Worm (Caenorhabditis elegans) whole organism, late embryonic: Measurements from ENCODE around the gene msp-77.

Experiments used
- C08G9.2 ChIP-seq: sonication (generic microtip); optimal IDR thresholded peaks from 2 replicates; lab custom pipeline; 2016; ENCODE audit warnings: mild to moderate bottlenecking, missing genetic modification characterization, moderate library complexity, missing compliant biosample characterization
- C38D4.7 ChIP-seq: fragments of 200-800 bp; sonication (Bioruptor generic); optimal IDR thresholded peaks from 2 replicates; lab custom pipeline; 2018; ENCODE audit warnings: mild to moderate bottlenecking, missing genetic modification characterization, moderate library complexity, missing compliant biosample characterization
- K02D7.2 ChIP-seq: sonication (generic microtip); optimal IDR thresholded peaks from 2 replicates; lab custom pipeline; 2017; ENCODE audit warnings: mild to moderate bottlenecking, missing genetic modification characterization, missing compliant biosample characterization
- K09A11.1 ChIP-seq: sonication (generic microtip); optimal IDR thresholded peaks from 2 replicates; lab custom pipeline; 2017; ENCODE audit warnings: antibody characterized with exemption, mild to moderate bottlenecking, missing genetic modification characterization, missing compliant biosample characterization; ENCODE audit not compliant: insufficient read depth
- T23F11.4 ChIP-seq: fragments of 200-800 bp; sonication (Bioruptor generic); optimal IDR thresholded peaks from 2 replicates; lab custom pipeline; 2018; ENCODE audit warnings: mild to moderate bottlenecking, missing genetic modification characterization, missing compliant biosample characterization
- Y22D7AL.16 ChIP-seq: sonication (generic microtip); optimal IDR thresholded peaks from 2 replicates; lab custom pipeline; 2016; ENCODE audit warnings: missing genetic modification characterization, missing compliant biosample characterization
- ahr-1 ChIP-seq: sonication (generic microtip); optimal IDR thresholded peaks from 2 replicates; lab custom pipeline; 2016; ENCODE audit warnings: missing genetic modification characterization, missing compliant biosample characterization
- ama-1 ChIP-seq: fragments of 150-350 bp; optimal IDR thresholded peaks from 2 replicates; lab custom pipeline; 2014
- ceh-14 ChIP-seq: sonication (generic microtip); optimal IDR thresholded peaks from 2 replicates; lab custom pipeline; 2016; ENCODE audit warnings: missing genotype, missing genetic modification characterization, missing compliant biosample characterization
- ceh-18 ChIP-seq: sonication (generic microtip); optimal IDR thresholded peaks from 2 replicates; lab custom pipeline; 2016; ENCODE audit warnings: missing genetic modification characterization, missing compliant biosample characterization
- ceh-19 ChIP-seq: fragments of 200-800 bp; sonication (Bioruptor generic); optimal IDR thresholded peaks from 2 replicates; lab custom pipeline; 2018; ENCODE audit warnings: mild to moderate bottlenecking, missing genetic modification characterization, missing compliant biosample characterization
- ceh-2 ChIP-seq: sonication (generic microtip); optimal IDR thresholded peaks from 2 replicates; lab custom pipeline; 2016; ENCODE audit warnings: missing genotype, missing genetic modification characterization, missing compliant biosample characterization
- ceh-22 ChIP-seq: sonication (generic microtip); optimal IDR thresholded peaks from 2 replicates; lab custom pipeline; 2017; ENCODE audit warnings: missing biosample characterization, missing genetic modification characterization
- ceh-24 ChIP-seq: sonication (generic microtip); optimal IDR thresholded peaks from 2 replicates; lab custom pipeline; 2016; ENCODE audit warnings: mild to moderate bottlenecking, missing genetic modification characterization, missing compliant biosample characterization
- ceh-30 ChIP-seq: fragments of 150-350 bp; optimal IDR thresholded peaks from 2 replicates; lab custom pipeline; 2014; ENCODE audit warnings: missing biosample characterization, missing genetic modification characterization
- ceh-31 ChIP-seq: sonication (generic microtip); optimal IDR thresholded peaks from 2 replicates; lab custom pipeline; 2016; ENCODE audit warnings: missing genetic modification characterization, missing compliant biosample characterization
- ceh-48 ChIP-seq: sonication (generic microtip); optimal IDR thresholded peaks from 2 replicates; lab custom pipeline; 2016; ENCODE audit warnings: missing genetic modification characterization, inconsistent platforms, missing compliant biosample characterization
- ceh-6 ChIP-seq: fragments of 200-800 bp; sonication (Bioruptor generic); optimal IDR thresholded peaks from 2 replicates; lab custom pipeline; 2018; ENCODE audit warnings: mild to moderate bottlenecking, missing genetic modification characterization, missing compliant biosample characterization
- che-1 ChIP-seq: sonication (generic microtip); optimal IDR thresholded peaks from 2 replicates; lab custom pipeline; 2016; ENCODE audit warnings: mild to moderate bottlenecking, missing genetic modification characterization, missing compliant biosample characterization
- dmd-4 ChIP-seq: sonication (generic microtip); optimal IDR thresholded peaks from 2 replicates; lab custom pipeline; 2016; ENCODE audit warnings: borderline replicate concordance, missing genetic modification characterization, missing compliant biosample characterization
- dve-1 ChIP-seq: sonication (generic microtip); optimal IDR thresholded peaks from 2 replicates; lab custom pipeline; 2017; ENCODE audit warnings: antibody characterized with exemption, mild to moderate bottlenecking, missing genetic modification characterization, missing compliant biosample characterization
- elt-2 ChIP-seq: sonication (generic microtip); optimal IDR thresholded peaks from 2 replicates; lab custom pipeline; 2016; ENCODE audit warnings: missing genetic modification reagents, missing genetic modification characterization, missing compliant biosample characterization
- elt-4 ChIP-seq: sonication (generic microtip); optimal IDR thresholded peaks from 2 replicates; lab custom pipeline; 2016; ENCODE audit warnings: missing genetic modification characterization, missing compliant biosample characterization
- eyg-1 ChIP-seq: sonication (generic microtip); optimal IDR thresholded peaks from 2 replicates; lab custom pipeline; 2016; ENCODE audit warnings: missing genotype, missing genetic modification characterization, missing compliant biosample characterization
- gmeb-2 ChIP-seq: sonication (generic microtip); optimal IDR thresholded peaks from 2 replicates; lab custom pipeline; 2016; ENCODE audit warnings: missing genetic modification characterization, inconsistent platforms, missing compliant biosample characterization
- hlh-13 ChIP-seq: fragments of 200-800 bp; sonication (Bioruptor generic); optimal IDR thresholded peaks from 2 replicates; lab custom pipeline; 2018; ENCODE audit warnings: mild to moderate bottlenecking, missing genetic modification characterization, missing compliant biosample characterization
- hlh-15 ChIP-seq: sonication (generic microtip); optimal IDR thresholded peaks from 2 replicates; lab custom pipeline; 2016; ENCODE audit warnings: missing genetic modification characterization, missing compliant biosample characterization
- hlh-30 ChIP-seq: sonication (generic microtip); optimal IDR thresholded peaks from 2 replicates; lab custom pipeline; 2017; ENCODE audit warnings: antibody characterized with exemption, missing genetic modification characterization, missing compliant biosample characterization; ENCODE audit not compliant: insufficient read depth
- hlh-6 ChIP-seq: sonication (generic microtip); optimal IDR thresholded peaks from 2 replicates; lab custom pipeline; 2016; ENCODE audit warnings: missing genotype, missing genetic modification characterization, missing compliant biosample characterization
- hlh-8 ChIP-seq: sonication (generic microtip); optimal IDR thresholded peaks from 2 replicates; lab custom pipeline; 2016; ENCODE audit warnings: missing genotype, missing genetic modification characterization, missing compliant biosample characterization
- lin-11 ChIP-seq: fragments of 200-800 bp; sonication (Bioruptor generic); optimal IDR thresholded peaks from 2 replicates; lab custom pipeline; 2018; ENCODE audit warnings: mild to moderate bottlenecking, missing genetic modification characterization, missing compliant biosample characterization
- madf-2 ChIP-seq: sonication (generic microtip); optimal IDR thresholded peaks from 2 replicates; lab custom pipeline; 2017; ENCODE audit warnings: missing genetic modification characterization, missing compliant biosample characterization
- nfya-1 ChIP-seq: sonication (generic microtip); optimal IDR thresholded peaks from 2 replicates; lab custom pipeline; 2017; ENCODE audit warnings: missing genetic modification characterization, mild to moderate bottlenecking, missing compliant biosample characterization, antibody characterized with exemption, moderate library complexity
- nhr-11 ChIP-seq: fragments of 150-350 bp; optimal IDR thresholded peaks from 2 replicates; lab custom pipeline; 2014; ENCODE audit warnings: missing biosample characterization, missing genetic modification characterization
- pag-3 ChIP-seq: sonication (generic microtip); optimal IDR thresholded peaks from 2 replicates; lab custom pipeline; 2016; ENCODE audit warnings: missing compliant biosample characterization, missing genetic modification characterization, borderline replicate concordance
- pax-1 ChIP-seq: fragments of 150-350 bp; optimal IDR thresholded peaks from 2 replicates; lab custom pipeline; 2014; ENCODE audit warnings: missing biosample characterization, missing genetic modification characterization
- pha-2 ChIP-seq: sonication (generic microtip); optimal IDR thresholded peaks from 2 replicates; lab custom pipeline; 2017; ENCODE audit warnings: mild to moderate bottlenecking, missing genetic modification characterization, missing compliant biosample characterization
- pha-4 ChIP-seq: fragments of 150-350 bp; optimal IDR thresholded peaks from 2 replicates; lab custom pipeline; 2018; ENCODE audit warnings: missing biosample characterization, missing genetic modification reagents, missing genetic modification characterization
- ref-2 ChIP-seq: sonication (generic microtip); optimal IDR thresholded peaks from 2 replicates; lab custom pipeline; 2016; ENCODE audit warnings: missing genetic modification characterization, missing compliant biosample characterization
- sdc-2 ChIP-seq: sonication (generic microtip); optimal IDR thresholded peaks from 2 replicates; lab custom pipeline; 2016; ENCODE audit warnings: missing genotype, missing genetic modification characterization, missing compliant biosample characterization
- sox-2 ChIP-seq: fragments of 200-800 bp; sonication (Bioruptor generic); IDR thresholded peaks from 2 replicates; pipeline ENCODE4 v1.3.6; 2022; ENCODE audit warnings: missing genetic modification reagents, missing genetic modification characterization, missing compliant biosample characterization
- syd-9 ChIP-seq: sonication (generic microtip); optimal IDR thresholded peaks from 2 replicates; lab custom pipeline; 2016; ENCODE audit warnings: mild to moderate bottlenecking, missing genetic modification characterization, moderate library complexity, missing compliant biosample characterization
- ttx-3 ChIP-seq: sonication (generic microtip); optimal IDR thresholded peaks from 2 replicates; lab custom pipeline; 2016; ENCODE audit warnings: missing genetic modification reagents, missing genetic modification characterization, missing compliant biosample characterization
- zip-5 ChIP-seq: sonication (generic microtip); optimal IDR thresholded peaks from 2 replicates; lab custom pipeline; 2016; ENCODE audit warnings: missing genetic modification characterization, missing compliant biosample characterization

msp-77 gene

ce11 chrIV:9852250-9852649 lies 42.2 kb upstream of the msp-77 start, which contains the start of gene ssq-1:
Gene ssq-1, plus strand, starts transcription at chrIV:9852550.
- TF ChIP-seq ceh-19, result no peak
- TF ChIP-seq C38D4.7 (GFP tag; lab: Kevin White, UChicago), result no peak
- no peak for TF ChIP-seq ceh-18
- no peak for TF ChIP-seq T23F11.4 (GFP tag; lab: Kevin White, UChicago)
- no peak for TF ChIP-seq ceh-14 (tag; lab: Kevin White, UChicago)
- TF ChIP-seq Y22D7AL.16, result no peak
- no peak for TF ChIP-seq syd-9 (tag; lab: Kevin White, UChicago)
- TF ChIP-seq sox-2 (GFP tag; lab: Robert Waterston, UW), result no peak
- TF ChIP-seq ceh-6 (GFP tag; lab: Kevin White, UChicago), result no peak
- TF ChIP-seq pag-3 (tag; lab: Kevin White, UChicago), result no peak
- no peak for TF ChIP-seq ttx-3
- no peak for TF ChIP-seq ref-2 (tag; lab: Kevin White, UChicago)
- TF ChIP-seq gmeb-2 (tag; lab: Kevin White, UChicago), result no peak
- no peak for TF ChIP-seq madf-2 (tag; lab: Kevin White, UChicago)
- no peak for TF ChIP-seq nhr-11 (tag; lab: Kevin White, UChicago)
- no peak for TF ChIP-seq hlh-13 (GFP tag; lab: Kevin White, UChicago)
- no peak for TF ChIP-seq pha-4 (tag; lab: Kevin White, UChicago)
- no peak for TF ChIP-seq hlh-15 (tag; lab: Kevin White, UChicago)
- TF ChIP-seq hlh-30 (tag; lab: Kevin White, UChicago), result no peak

ce11 chrIV:9852818-9853466 lies 41.5 kb upstream of the msp-77 start:
- TF ChIP-seq madf-2 (tag; lab: Kevin White, UChicago), result no peak
- TF ChIP-seq elt-2, result no peak
- TF ChIP-seq pha-2 (tag; lab: Kevin White, UChicago), result no peak
- TF ChIP-seq sdc-2, result peak; percentile 9
- TF ChIP-seq C08G9.2 (tag; lab: Kevin White, UChicago), result no peak
- TF ChIP-seq ahr-1 (tag; lab: Kevin White, UChicago), result no peak
- TF ChIP-seq ttx-3, result no peak
- TF ChIP-seq, all 69 proteins: peak for 1

- no peak for TF ChIP-seq elt-4 (tag; lab: Kevin White, UChicago)
- TF ChIP-seq T23F11.4 (GFP tag; lab: Kevin White, UChicago), result no peak
- no peak for TF ChIP-seq zip-5 (tag; lab: Kevin White, UChicago)
- peak; percentile 51 for TF ChIP-seq elt-2
- no peak for TF ChIP-seq dve-1 (tag; lab: Kevin White, UChicago)
These were observed 39.5 kb upstream of the msp-77 start for ce11 chrIV:9854952-9855351.

ce11 chrIV:9855712-9856111 lies 38.7 kb upstream of the msp-77 start, which contains the start of gene K07F5.12:
Gene K07F5.12, plus strand, starts transcription at chrIV:9856012.
- TF ChIP-seq hlh-6 (tag; lab: Kevin White, UChicago), result no peak
- TF ChIP-seq K02D7.2 (tag; lab: Kevin White, UChicago), result no peak
- TF ChIP-seq ceh-24, result no peak
- TF ChIP-seq pax-1 (tag; lab: Kevin White, UChicago), result no peak

- TF ChIP-seq pha-4 (tag; lab: Kevin White, UChicago) (no peak), ttx-3 (no peak), lin-11 (tag; lab: Kevin White, UChicago) (no peak), dmd-4 (no peak), madf-2 (tag; lab: Kevin White, UChicago) (no peak), ref-2 (tag; lab: Kevin White, UChicago) (peak; percentile 21), ceh-48 (tag; lab: Kevin White, UChicago) (peak; percentile 38), T23F11.4 (GFP tag; lab: Kevin White, UChicago) (no peak), ceh-30 (no peak), ceh-22 (no peak), nfya-1 (tag; lab: Kevin White, UChicago) (peak; percentile 14), ceh-2 (tag; lab: Kevin White, UChicago) (no peak), ama-1 (lab: Kevin White, UChicago) (no peak), ceh-31 (tag; lab: Kevin White, UChicago) (peak; percentile 81), eyg-1 (no peak), che-1 (no peak), C38D4.7 (GFP tag; lab: Kevin White, UChicago) (no peak), K09A11.1 (tag; lab: Kevin White, UChicago) (no peak), hlh-8 (peak; percentile 25), ceh-18 (no peak)
These were observed 36.4 kb upstream of the msp-77 start, which contains the start of gene npp-1 for ce11 chrIV:9857952-9858488. Gene npp-1, plus strand, starts transcription at chrIV:9858488.
